Fruit fly (Drosophila melanogaster): ENCODE data around the gene Coprox.

Gene Coprox

DNA sequence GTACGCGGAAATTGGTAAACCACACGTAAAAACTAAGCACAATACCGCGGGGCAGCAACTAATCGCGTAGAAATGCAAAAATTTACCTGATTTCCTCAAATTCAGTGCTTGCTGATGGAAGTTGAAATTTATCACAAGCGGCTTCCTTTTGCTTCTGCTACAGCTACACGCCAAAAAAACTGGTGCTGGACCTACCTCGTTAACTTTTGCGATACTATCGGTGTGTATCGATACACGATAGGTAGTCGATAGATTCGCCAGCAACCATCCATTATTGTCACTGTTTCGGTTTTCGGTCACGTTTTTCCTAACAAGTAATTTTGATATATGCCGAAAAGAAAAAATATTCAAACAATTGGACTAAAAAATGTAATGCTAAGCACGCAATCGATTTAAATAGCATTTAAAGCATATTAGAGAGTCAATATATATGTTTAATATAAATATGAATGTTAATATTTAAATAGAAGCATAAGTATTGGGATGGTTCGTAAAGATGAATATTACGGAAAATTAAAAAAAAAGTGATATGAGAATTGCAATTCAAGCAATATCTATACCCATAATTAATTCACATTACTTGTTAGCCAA is 3.3 kb downstream of the Coprox start, which contains the start of gene Sumo (continued):
- TF ChIP-seq CG1602 (GFP tag; optimal IDR thresholded peaks at IDR 0.05) = no peak
- no peak for TF ChIP-seq fu2 (GFP tag; optimal IDR thresholded peaks at IDR 0.05)
- no peak for TF ChIP-seq ind (GFP tag; optimal IDR thresholded peaks at IDR 0.05)
- TF ChIP-seq CG17385 (GFP tag; optimal IDR thresholded peaks at IDR 0.05) = no peak
- TF ChIP-seq esg (GFP tag; conservative IDR thresholded peaks at IDR 0.05) = no peak
- TF ChIP-seq unpg (GFP tag; optimal IDR thresholded peaks at IDR 0.05) = no peak
- peak; percentile 32 for TF ChIP-seq CG17829 (tag; optimal IDR thresholded peaks at IDR 0.05)
- TF ChIP-seq CG7372 (GFP tag; IDR thresholded peaks at IDR 0.05) = no peak
- TF ChIP-seq oc (tag; optimal IDR thresholded peaks at IDR 0.05) = no peak
- TF ChIP-seq Awh (GFP tag; IDR thresholded peaks at IDR 0.05) = no peak
- no peak for TF ChIP-seq CG30403 (GFP tag; optimal IDR thresholded peaks at IDR 0.05)
- TF ChIP-seq ken (GFP tag; IDR thresholded peaks at IDR 0.05) = peak; percentile 16; the same call in 1 of the 3 replicates
- TF ChIP-seq CG8478 (optimal IDR thresholded peaks at IDR 0.05) = no peak
- no peak for TF ChIP-seq exex (tag; optimal IDR thresholded peaks at IDR 0.05)
- TF ChIP-seq CG18619 (GFP tag; optimal IDR thresholded peaks at IDR 0.05) = peak; percentile 15
- TF ChIP-seq wdn (GFP tag; IDR thresholded peaks at IDR 0.05) = no peak
- no peak for TF ChIP-seq CG3065 (GFP tag; optimal IDR thresholded peaks at IDR 0.05)
- TF ChIP-seq MBD-R2 (GFP tag; IDR thresholded peaks at IDR 0.05) = peak; percentile 38
- TF ChIP-seq CG6791 (GFP tag; IDR thresholded peaks at IDR 0.05; ENCODE audit: partially characterized antibody) = peak; percentile 100
- no peak for TF ChIP-seq psq (GFP tag; optimal IDR thresholded peaks at IDR 0.05)
- no peak for TF ChIP-seq CG13123 (GFP tag; optimal IDR thresholded peaks at IDR 0.05)
- peak; percentile 13 for TF ChIP-seq stwl (tag; optimal IDR thresholded peaks at IDR 0.05)
- no peak for TF ChIP-seq lab (GFP tag; optimal IDR thresholded peaks at IDR 0.05)
- peak; percentile 30 for TF ChIP-seq CG2712 (tag; optimal IDR thresholded peaks at IDR 0.05)
- TF ChIP-seq ara (GFP tag; IDR thresholded peaks at IDR 0.05) = no peak
- TF ChIP-seq CG10321 (GFP tag; IDR thresholded peaks at IDR 0.05) = no peak
- peak; percentile 9 for TF ChIP-seq D19A (tag; optimal IDR thresholded peaks at IDR 0.05)
- TF ChIP-seq CG9727 (GFP tag; optimal IDR thresholded peaks at IDR 0.05) = peak; percentile 30
- TF ChIP-seq Asciz (GFP tag; optimal IDR thresholded peaks at IDR 0.05) = no peak
- no peak for TF ChIP-seq pnt (GFP tag; optimal IDR thresholded peaks at IDR 0.05)
- TF ChIP-seq dmrt11E (tag; optimal IDR thresholded peaks at IDR 0.05) = peak; percentile 4
- no peak for TF ChIP-seq CG7556 (GFP tag; optimal IDR thresholded peaks at IDR 0.05)
- TF ChIP-seq trem (tag; optimal IDR thresholded peaks at IDR 0.05) = peak; percentile 66
- no peak for TF ChIP-seq CG3726 (GFP tag; IDR thresholded peaks at IDR 0.05)
- TF ChIP-seq slp2 (GFP tag; optimal IDR thresholded peaks at IDR 0.05) = no peak
- no peak for TF ChIP-seq CG12942 (GFP tag; optimal IDR thresholded peaks at IDR 0.05)
- peak; percentile 41 for TF ChIP-seq CG10543 (GFP tag; optimal IDR thresholded peaks at IDR 0.05)
- no peak for TF ChIP-seq Spps (tag; optimal IDR thresholded peaks at IDR 0.05)
- no peak for TF ChIP-seq Dip2 (GFP tag; IDR thresholded peaks at IDR 0.05)
- no peak for TF ChIP-seq CTCF (GFP tag; optimal IDR thresholded peaks at IDR 0.05)
- TF ChIP-seq Nf-YC (tag; optimal IDR thresholded peaks at IDR 0.05) = peak; percentile 31
- no peak for TF ChIP-seq lola (GFP tag; optimal IDR thresholded peaks at IDR 0.05)
- no peak; the same call in 1 of the 2 replicates for TF ChIP-seq CG9215 (GFP tag; IDR thresholded peaks at IDR 0.05)
- TF ChIP-seq CHES-1-like (GFP tag; optimal IDR thresholded peaks at IDR 0.05) = no peak
- TF ChIP-seq CG31224 (GFP tag; IDR thresholded peaks at IDR 0.05) = no peak
- no peak for TF ChIP-seq NC2α (GFP tag; optimal IDR thresholded peaks at IDR 0.05)
- TF ChIP-seq CG31441 (GFP tag; IDR thresholded peaks at IDR 0.05) = peak; percentile 86
- TF ChIP-seq Xbp1 (GFP tag; optimal IDR thresholded peaks at IDR 0.05) = no peak
- peak; percentile 65 for TF ChIP-seq CG14710 (tag; optimal IDR thresholded peaks at IDR 0.05)
- no peak for TF ChIP-seq Six4 (GFP tag; optimal IDR thresholded peaks at IDR 0.05)
- TF ChIP-seq Oaz (GFP tag; IDR thresholded peaks at IDR 0.05) = no peak
- TF ChIP-seq tio (GFP tag; optimal IDR thresholded peaks at IDR 0.05) = no peak
